Fruit fly (Drosophila melanogaster) whole organism, wandering third instar larva: ENCODE data around the gene ifc.

Experiments used
- Abd-B ChIP-seq: fragments of >200 bp; optimal IDR thresholded peaks from 2 replicates; lab custom pipeline; 2017; ENCODE audit warnings: missing biosample characterization, missing genetic modification characterization
- CG32264 ChIP-seq: fragments of 200-800 bp; sonication (Bioruptor generic); optimal IDR thresholded peaks from 2 replicates; lab custom pipeline; 2016; ENCODE audit warnings: missing biosample characterization, missing genetic modification characterization
- CG9705 ChIP-seq: fragments of 200-800 bp; sonication (Bioruptor generic); optimal IDR thresholded peaks from 2 replicates; lab custom pipeline; 2018; ENCODE audit warnings: missing biosample characterization, mild to moderate bottlenecking, missing genetic modification characterization
- CrebA ChIP-seq: fragments of 200-800 bp; sonication (Bioruptor generic); optimal IDR thresholded peaks from 2 replicates; lab custom pipeline; 2016; ENCODE audit warnings: missing biosample characterization, mild to moderate bottlenecking, missing genetic modification characterization, borderline replicate concordance
- Dfd ChIP-seq: fragments of >200 bp; optimal IDR thresholded peaks from 2 replicates; lab custom pipeline; 2017; ENCODE audit warnings: missing biosample characterization, missing genetic modification characterization
- Dif ChIP-seq: fragments of 200-275, 200-300 bp; sonication (Bioruptor generic); optimal IDR thresholded peaks from 2 replicates; lab custom pipeline; 2018; ENCODE audit warnings: missing biosample characterization, missing genetic modification characterization; ENCODE audit not compliant: partially characterized antibody
- GATAd ChIP-seq: sonication (Bioruptor generic); optimal IDR thresholded peaks from 2 replicates; lab custom pipeline; 2016; ENCODE audit warnings: missing biosample characterization, missing genetic modification characterization
- HLH106 ChIP-seq: fragments of 200-800 bp; optimal IDR thresholded peaks from 3 replicates; lab custom pipeline; 2019; ENCODE audit warnings: missing biosample characterization, mild to moderate bottlenecking, missing genetic modification characterization, moderate library complexity
- Hnf4 ChIP-seq: fragments of 200-800 bp; sonication (Bioruptor generic); optimal IDR thresholded peaks from 2 replicates; lab custom pipeline; 2016; ENCODE audit warnings: missing biosample characterization, mild to moderate bottlenecking, missing genetic modification characterization
- Hr78 ChIP-seq: fragments of >200 bp; optimal IDR thresholded peaks from 2 replicates; lab custom pipeline; 2017; ENCODE audit warnings: missing biosample characterization, missing genetic modification characterization
- Hr83 ChIP-seq: fragments of 200-300 bp; sonication (Bioruptor generic); optimal IDR thresholded peaks from 2 replicates; lab custom pipeline; 2016; ENCODE audit warnings: missing biosample characterization, mild to moderate bottlenecking, missing genetic modification characterization, moderate library complexity; ENCODE audit not compliant: poor library complexity, severe bottlenecking
- Jra ChIP-seq: sonication (Bioruptor generic); optimal IDR thresholded peaks from 2 replicates; lab custom pipeline; 2016; ENCODE audit warnings: missing biosample characterization, missing genetic modification characterization
- Mio ChIP-seq: sonication (Bioruptor generic); optimal IDR thresholded peaks from 2 replicates; lab custom pipeline; 2016; ENCODE audit warnings: missing biosample characterization, missing genetic modification characterization
- Myc ChIP-seq: fragments of >200 bp; optimal IDR thresholded peaks from 2 replicates; lab custom pipeline; 2017
- N ChIP-seq: fragments of >200 bp; optimal IDR thresholded peaks from 2 replicates; lab custom pipeline; 2018; ENCODE audit warnings: missing biosample characterization, missing external identifiers, missing genetic modification characterization
- OdsH ChIP-seq: fragments of 200-800 bp; sonication (Bioruptor generic); optimal IDR thresholded peaks from 2 replicates; lab custom pipeline; 2016; ENCODE audit warnings: missing biosample characterization, mild to moderate bottlenecking, missing genetic modification characterization
- Rel ChIP-seq, 2 experiments: fragments of 200-800 bp; sonication (Bioruptor generic) in 1 of 2; optimal IDR thresholded peaks; 2 replicates in 1 of 2; 3 replicates in 1 of 2; lab custom pipeline; 2016 to 2019; ENCODE audit warnings: mild to moderate bottlenecking in 2 of 2, missing biosample characterization in 2 of 2, missing genetic modification characterization in 2 of 2, moderate library complexity in 1 of 2
- Sp1 ChIP-seq: fragments of 200-800 bp; sonication (Bioruptor generic); optimal IDR thresholded peaks from 3 replicates; lab custom pipeline; 2019; ENCODE audit warnings: missing biosample characterization, mild to moderate bottlenecking, missing genetic modification characterization, moderate library complexity
- Vsx2 ChIP-seq: fragments of 200-300, 225-300 bp; sonication (Bioruptor generic); optimal IDR thresholded peaks from 2 replicates; lab custom pipeline; 2018; ENCODE audit warnings: missing biosample characterization, missing genetic modification characterization; ENCODE audit not compliant: partially characterized antibody
- br ChIP-seq: fragments of 200-800 bp; sonication (Bioruptor generic); optimal IDR thresholded peaks from 2 replicates; lab custom pipeline; 2016; ENCODE audit warnings: missing biosample characterization, missing genetic modification characterization
- brk ChIP-seq: fragments of 200-800 bp; sonication (Bioruptor generic); optimal IDR thresholded peaks from 2 replicates; lab custom pipeline; 2016; ENCODE audit warnings: missing biosample characterization, mild to moderate bottlenecking, missing genetic modification characterization
- dl ChIP-seq, 2 experiments: fragments of 175-275, 200-275 bp in 1 of 2; fragments of 200-275 bp in 1 of 2; sonication (Bioruptor generic); optimal IDR thresholded peaks; lab custom pipeline; 2018; ENCODE audit warnings: mild to moderate bottlenecking in 2 of 2, missing biosample characterization in 2 of 2, missing genetic modification characterization in 2 of 2, moderate library complexity in 2 of 2; ENCODE audit not compliant: partially characterized antibody in 2 of 2, insufficient read depth in 1 of 2
- dmrt93B ChIP-seq: fragments of 200-800 bp; sonication (Bioruptor generic); optimal IDR thresholded peaks from 2 replicates; lab custom pipeline; 2018; ENCODE audit warnings: missing biosample characterization, mild to moderate bottlenecking, missing genetic modification characterization
- dsf ChIP-seq: sonication (Bioruptor generic); optimal IDR thresholded peaks from 2 replicates; lab custom pipeline; 2016; ENCODE audit warnings: missing biosample characterization, missing genetic modification characterization, borderline replicate concordance
- ey ChIP-seq: fragments of 200-800 bp; sonication (Bioruptor generic); optimal IDR thresholded peaks from 2 replicates; lab custom pipeline; 2016; ENCODE audit warnings: missing biosample characterization, missing genetic modification characterization
- foxo ChIP-seq, 2 experiments: fragments of 200-800 bp; sonication (Bioruptor generic); optimal IDR thresholded peaks; 2 replicates in 1 of 2; 3 replicates in 1 of 2; lab custom pipeline; 2016 to 2017; ENCODE audit warnings: missing biosample characterization in 2 of 2, missing genetic modification characterization in 2 of 2
- fru ChIP-seq: fragments of 200-800 bp; sonication (Bioruptor generic); optimal IDR thresholded peaks from 3 replicates; lab custom pipeline; 2016; ENCODE audit warnings: missing biosample characterization, mild to moderate bottlenecking, missing genetic modification characterization
- h ChIP-seq: fragments of 200-800 bp; sonication (Bioruptor generic); optimal IDR thresholded peaks from 3 replicates; lab custom pipeline; 2016; ENCODE audit warnings: missing biosample characterization, mild to moderate bottlenecking, missing genetic modification characterization
- jim ChIP-seq: fragments of 175-275, 200-325 bp; sonication (Bioruptor generic); optimal IDR thresholded peaks from 2 replicates; lab custom pipeline; 2016; ENCODE audit warnings: missing biosample characterization, mild to moderate bottlenecking, missing genetic modification characterization
- lola ChIP-seq: fragments of >200 bp; optimal IDR thresholded peaks from 2 replicates; lab custom pipeline; 2017; ENCODE audit warnings: missing biosample characterization, missing genetic modification characterization
- pan ChIP-seq: fragments of >200 bp; optimal IDR thresholded peaks from 2 replicates; lab custom pipeline; 2017
- psq ChIP-seq: fragments of 200-800 bp; sonication (Bioruptor generic); optimal IDR thresholded peaks from 3 replicates; lab custom pipeline; 2017; ENCODE audit warnings: missing biosample characterization, mild to moderate bottlenecking, missing genetic modification characterization, moderate library complexity
- rgr ChIP-seq: fragments of 200-800 bp; sonication (Bioruptor generic); optimal IDR thresholded peaks from 3 replicates; lab custom pipeline; 2016; ENCODE audit warnings: missing biosample characterization, mild to moderate bottlenecking, missing genetic modification characterization
- sage ChIP-seq: fragments of 200-800 bp; sonication (Bioruptor generic); optimal IDR thresholded peaks from 2 replicates; lab custom pipeline; 2016; ENCODE audit warnings: missing biosample characterization, mild to moderate bottlenecking, missing genetic modification characterization
- sv ChIP-seq: fragments of 200-800 bp; sonication (Bioruptor generic); optimal IDR thresholded peaks from 3 replicates; lab custom pipeline; 2016; ENCODE audit warnings: missing biosample characterization, missing genetic modification characterization
- tai ChIP-seq: sonication (Bioruptor generic); optimal IDR thresholded peaks from 2 replicates; lab custom pipeline; 2016; ENCODE audit warnings: missing biosample characterization, missing genetic modification characterization
- usp ChIP-seq: fragments of >200 bp; optimal IDR thresholded peaks from 2 replicates; lab custom pipeline; 2017; ENCODE audit warnings: missing biosample characterization, missing genetic modification characterization
- woc ChIP-seq: sonication (Bioruptor generic); optimal IDR thresholded peaks from 2 replicates; lab custom pipeline; 2016; ENCODE audit warnings: missing biosample characterization, mild to moderate bottlenecking, missing genetic modification characterization

The ifc gene

DNA sequence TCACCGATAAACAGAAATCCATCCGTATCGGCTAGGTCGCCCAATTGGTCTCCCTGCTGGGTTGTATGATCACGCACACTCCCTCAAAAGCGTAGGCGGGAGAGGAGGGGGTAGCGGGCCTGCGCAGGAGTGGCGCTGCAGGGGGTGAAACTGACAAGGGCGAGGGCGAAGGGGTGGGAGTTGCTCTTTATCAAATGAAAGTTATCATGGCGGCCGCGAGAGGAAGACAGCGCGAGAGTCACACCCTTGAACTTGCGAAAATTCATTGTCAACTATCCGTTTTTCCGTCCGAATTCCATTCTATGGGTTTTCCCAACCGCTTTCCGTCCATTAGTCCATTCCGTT lies 7.1 kb upstream of the ifc start:
- TF ChIP-seq Vsx2 (GFP tag; lab: Kevin White, UChicago), result no peak
- peak; percentile 4 for TF ChIP-seq dmrt93B
- TF ChIP-seq HLH106 (tag; lab: Kevin White, UChicago), result no peak
- TF ChIP-seq sage (GFP tag; lab: Kevin White, UChicago), result no peak
- TF ChIP-seq Dif (GFP tag; lab: Kevin White, UChicago), result peak; percentile 4
- TF ChIP-seq foxo (GFP tag; optimal IDR thresholded peaks at IDR 0.05; lab: Kevin White, UChicago), result no peak
- TF ChIP-seq, all 38 proteins: peak for 2

DNA sequence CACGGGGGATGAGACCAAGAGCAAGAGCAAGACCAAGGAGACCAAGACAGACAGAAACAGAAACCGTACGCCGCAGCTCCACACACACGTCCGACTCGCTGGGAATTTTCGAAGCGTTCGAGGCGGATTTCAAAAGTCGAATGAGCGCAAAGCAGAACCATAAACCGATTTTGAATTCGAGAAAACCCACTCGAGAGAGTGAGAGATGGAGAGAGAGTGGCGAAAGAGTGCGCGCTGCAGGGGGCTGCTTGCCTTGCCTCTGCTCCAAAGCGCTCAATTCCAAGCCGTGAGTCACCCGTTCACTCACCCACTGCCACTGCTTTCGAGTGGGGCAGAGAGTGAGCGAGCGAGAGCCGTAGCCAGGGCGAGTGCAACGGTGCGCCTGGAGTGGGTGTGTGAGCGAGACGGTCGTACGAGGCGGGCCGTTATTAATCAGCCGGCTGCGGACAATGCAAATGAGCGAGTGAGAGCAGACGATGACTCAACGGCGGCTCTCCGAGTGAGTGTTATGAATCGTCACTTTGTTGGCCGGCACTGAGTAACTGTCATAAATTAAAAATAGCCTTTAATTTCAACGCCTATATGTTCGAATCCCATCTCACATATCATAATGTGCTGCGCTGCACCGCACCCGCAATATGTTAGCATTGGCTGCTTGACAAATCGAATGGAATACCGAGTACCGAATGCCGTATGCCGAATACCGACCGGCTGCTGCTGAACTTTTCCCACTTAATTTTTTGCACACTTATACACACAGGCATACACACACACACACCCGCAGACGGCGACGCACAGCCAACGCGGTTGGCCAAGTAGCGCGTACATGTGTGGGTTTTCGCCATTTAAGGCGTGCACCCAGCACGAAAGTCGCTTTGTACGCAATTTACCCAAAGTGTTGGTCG lies 5.9 kb upstream of the ifc start:
- no peak for TF ChIP-seq Myc (lab: Kevin White, UChicago)
- TF ChIP-seq sage (GFP tag; lab: Kevin White, UChicago), result peak; percentile 39
- peak; percentile 75 for TF ChIP-seq Hr83 (GFP tag; lab: Kevin White, UChicago)
- TF ChIP-seq h (GFP tag; lab: Kevin White, UChicago), result peak; percentile 77
- peak; percentile 84 for TF ChIP-seq CrebA (GFP tag; lab: Kevin White, UChicago)
- no peak for TF ChIP-seq GATAd (GFP tag; lab: Kevin White, UChicago)
- peak; percentile 58 for TF ChIP-seq brk (GFP tag; lab: Kevin White, UChicago)
- TF ChIP-seq Mio (GFP tag; lab: Kevin White, UChicago), result peak; percentile 40
- TF ChIP-seq Hnf4 (GFP tag; lab: Kevin White, UChicago), result peak; percentile 50
- no peak for TF ChIP-seq sv
- TF ChIP-seq lola, result no peak
- no peak for TF ChIP-seq jim (GFP tag; lab: Kevin White, UChicago)
- no peak for TF ChIP-seq usp
- no peak for TF ChIP-seq Hr78 (GFP tag; lab: Kevin White, UChicago)
- peak; percentile 35 for TF ChIP-seq ey (GFP tag; lab: Kevin White, UChicago)
- TF ChIP-seq Dif (GFP tag; lab: Kevin White, UChicago), result peak; percentile 95
- TF ChIP-seq Rel (GFP tag; optimal IDR thresholded peaks at IDR 0.05; lab: Kevin White, UChicago), result peak; percentile 81
- peak; percentile 71 for TF ChIP-seq Rel (tag; optimal IDR thresholded peaks at IDR 0.05; lab: Kevin White, UChicago)
- peak; percentile 85 to 94 for TF ChIP-seq dl (GFP tag; optimal IDR thresholded peaks at IDR 0.05; lab: Kevin White, UChicago; ENCODE audit: insufficient read depth in 1 of 2, partially characterized antibody in 2 of 2)
- TF ChIP-seq CG9705 (GFP tag; lab: Kevin White, UChicago), result no peak
- TF ChIP-seq foxo (GFP tag; optimal IDR thresholded peaks at IDR 0.05; lab: Kevin White, UChicago), result peak; percentile 45 to 46
- TF ChIP-seq Jra (GFP tag; lab: Kevin White, UChicago), result peak; percentile 98
- no peak for TF ChIP-seq Vsx2 (GFP tag; lab: Kevin White, UChicago)
- no peak for TF ChIP-seq N (GFP tag; lab: Kevin White, UChicago)
- TF ChIP-seq psq (GFP tag; lab: Kevin White, UChicago), result peak; percentile 56
- peak; percentile 25 for TF ChIP-seq fru
- TF ChIP-seq CG32264, result peak; percentile 31
- no peak for TF ChIP-seq Dfd (GFP tag; lab: Kevin White, UChicago)
- TF ChIP-seq dsf (GFP tag; lab: Kevin White, UChicago), result no peak
- TF ChIP-seq Abd-B (GFP tag; lab: Kevin White, UChicago), result no peak
- peak; percentile 54 for TF ChIP-seq OdsH (GFP tag; lab: Kevin White, UChicago)
- peak; percentile 71 for TF ChIP-seq Sp1
- peak; percentile 70 for TF ChIP-seq rgr (GFP tag; lab: Kevin White, UChicago)
- peak; percentile 11 for TF ChIP-seq HLH106 (tag; lab: Kevin White, UChicago)
- TF ChIP-seq tai (GFP tag; lab: Kevin White, UChicago), result no peak
- no peak for TF ChIP-seq dmrt93B
- TF ChIP-seq br, result peak; percentile 62
- no peak for TF ChIP-seq pan (lab: Kevin White, UChicago)
- peak; percentile 26 for TF ChIP-seq woc (GFP tag; lab: Kevin White, UChicago)
- TF ChIP-seq, all 38 proteins: peak for 22
